Fruit fly (Drosophila melanogaster) whole organism, adult: ENCODE results near the gene CG45603.

Source experiments
- CG11617 ChIP-seq: fragments of 200-800 bp; sonication (Bioruptor generic); optimal IDR thresholded peaks from 2 replicates; lab custom pipeline; 2017; ENCODE audit warnings: mild to moderate bottlenecking, missing biosample characterization, missing genetic modification reagents, missing genetic modification characterization
- CG12768 ChIP-seq: fragments of 200-800 bp; sonication (Bioruptor generic); optimal IDR thresholded peaks from 2 replicates; lab custom pipeline; 2017; ENCODE audit warnings: missing biosample characterization, missing genetic modification characterization, mild to moderate bottlenecking, moderate library complexity, missing genetic modification reagents
- CG14711 ChIP-seq: fragments of 200-800 bp; sonication (Bioruptor generic); optimal IDR thresholded peaks from 2 replicates; lab custom pipeline; 2018; ENCODE audit warnings: missing biosample characterization, mild to moderate bottlenecking, missing genetic modification characterization, moderate library complexity
- CG1620 ChIP-seq: fragments of 200-800 bp; sonication (Bioruptor generic); optimal IDR thresholded peaks from 2 replicates; lab custom pipeline; 2016; ENCODE audit warnings: missing biosample characterization, missing genetic modification characterization
- CG5204 ChIP-seq: fragments of 200-800 bp; sonication (Bioruptor generic); optimal IDR thresholded peaks from 2 replicates; lab custom pipeline; 2016; ENCODE audit warnings: missing biosample characterization, missing genetic modification characterization
- CG7045 ChIP-seq: fragments of 200-800 bp; sonication (Bioruptor generic); optimal IDR thresholded peaks from 2 replicates; lab custom pipeline; 2017; ENCODE audit warnings: missing biosample characterization, mild to moderate bottlenecking, missing genetic modification characterization
- CG7101 ChIP-seq: fragments of 200-800 bp; sonication (Bioruptor generic); optimal IDR thresholded peaks from 2 replicates; lab custom pipeline; 2018; ENCODE audit warnings: missing biosample characterization, mild to moderate bottlenecking, missing genetic modification characterization, moderate library complexity
- Clk ChIP-seq: fragments of 200-800 bp; sonication (Bioruptor generic); optimal IDR thresholded peaks from 2 replicates; lab custom pipeline; 2017; ENCODE audit warnings: missing biosample characterization, missing genetic modification characterization
- Crg-1 ChIP-seq: fragments of 200-800 bp; sonication (Bioruptor generic); optimal IDR thresholded peaks from 2 replicates; lab custom pipeline; 2016; ENCODE audit warnings: missing biosample characterization, missing genetic modification characterization
- Hr96 ChIP-seq: fragments of 200-800 bp; sonication (Bioruptor generic); optimal IDR thresholded peaks from 2 replicates; lab custom pipeline; 2016; ENCODE audit warnings: missing biosample characterization, missing genetic modification characterization
- Mnt ChIP-seq: fragments of 200-800 bp; sonication (Bioruptor generic); optimal IDR thresholded peaks from 2 replicates; lab custom pipeline; 2016; ENCODE audit warnings: missing biosample characterization, mild to moderate bottlenecking, missing genetic modification characterization
- bab1 ChIP-seq: fragments of 200-800 bp; sonication (Bioruptor generic); optimal IDR thresholded peaks from 3 replicates; lab custom pipeline; 2019; ENCODE audit warnings: missing biosample characterization, mild to moderate bottlenecking, missing genetic modification characterization, moderate library complexity
- cic ChIP-seq: fragments of 200-800 bp; sonication (Bioruptor generic); optimal IDR thresholded peaks from 2 replicates; lab custom pipeline; 2017; ENCODE audit warnings: missing biosample characterization, mild to moderate bottlenecking, missing genetic modification characterization, moderate library complexity
- cnc ChIP-seq, 2 experiments: fragments of >200 bp; optimal IDR thresholded peaks; 2 replicates each; lab custom pipeline; 2017
- kay ChIP-seq: fragments of 200-800 bp; sonication (Bioruptor generic); peaks from one replicate; lab custom pipeline; 2016; ENCODE audit warnings: missing biosample characterization, missing genetic modification characterization, borderline replicate concordance
- ovo ChIP-seq: fragments of 200-800 bp; sonication (Bioruptor generic); optimal IDR thresholded peaks from 2 replicates; lab custom pipeline; 2016; ENCODE audit warnings: missing biosample characterization, missing genetic modification characterization
- pad ChIP-seq: fragments of 200-800 bp; sonication (Bioruptor generic); optimal IDR thresholded peaks from 3 replicates; lab custom pipeline; 2017; ENCODE audit warnings: missing biosample characterization, missing genetic modification characterization, mild to moderate bottlenecking, moderate library complexity, missing genetic modification reagents
- tj ChIP-seq: fragments of 200-800 bp; sonication (Bioruptor generic); optimal IDR thresholded peaks from 3 replicates; lab custom pipeline; 2017; ENCODE audit warnings: missing biosample characterization, mild to moderate bottlenecking, missing genetic modification characterization, moderate library complexity
- toe ChIP-seq: fragments of 200-800 bp; sonication (Bioruptor generic); optimal IDR thresholded peaks from 2 replicates; lab custom pipeline; 2016; ENCODE audit warnings: missing biosample characterization, missing genetic modification characterization

CG45603 gene

DNA sequence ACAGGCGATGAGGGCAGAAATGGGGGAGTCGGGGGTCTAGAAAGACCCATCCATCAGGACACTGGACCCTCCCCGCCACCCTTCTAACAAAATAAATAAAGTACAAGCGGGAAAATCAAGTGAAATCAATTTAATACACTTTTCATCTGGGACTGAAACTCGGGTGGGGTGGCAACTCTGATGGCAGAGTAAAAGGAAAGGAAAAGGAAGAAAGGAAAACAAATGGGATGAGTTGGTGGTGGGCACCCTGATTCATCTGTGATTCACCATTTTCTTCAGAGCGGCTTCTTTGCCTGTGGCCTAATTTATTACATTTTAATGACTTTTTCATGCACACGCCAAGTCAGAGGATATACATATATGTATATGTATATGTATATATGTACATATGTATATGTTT lies 15.0 kb upstream of the CG45603 start:
- TF ChIP-seq Hr96 (GFP tag; lab: Kevin White, UChicago) (no peak), ovo (no peak), kay (GFP tag; lab: Kevin White, UChicago) (no peak), tj (GFP tag; lab: Kevin White, UChicago) (no peak), pad (GFP tag; lab: Kevin White, UChicago) (no peak), CG7045 (GFP tag; lab: Kevin White, UChicago) (no peak), bab1 (no peak), CG7101 (tag; lab: Kevin White, UChicago) (no peak), Crg-1 (GFP tag; lab: Kevin White, UChicago) (no peak)

DNA sequence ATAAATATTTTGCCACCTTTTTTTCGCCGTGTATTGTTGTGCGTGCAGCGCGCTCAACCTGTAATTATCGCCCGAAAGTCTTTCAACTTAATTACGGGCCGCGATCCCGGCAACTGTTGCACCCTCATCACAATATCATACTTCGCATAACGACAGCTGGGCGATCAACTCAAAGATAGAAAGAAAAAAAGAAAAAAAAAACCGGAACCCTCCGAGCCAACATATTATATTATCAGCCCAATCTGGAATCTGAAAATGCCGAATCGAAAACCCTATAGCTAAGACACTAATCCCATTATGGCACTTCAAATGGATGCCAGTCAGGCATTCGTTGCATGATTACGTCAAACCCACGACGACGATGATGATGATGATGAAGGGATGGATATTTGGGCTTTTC lies 13.6 kb upstream of the CG45603 start:
- TF ChIP-seq kay (GFP tag; lab: Kevin White, UChicago) (no peak), CG14711 (tag; lab: Kevin White, UChicago) (no peak), Clk (GFP tag; lab: Kevin White, UChicago) (no peak)

DNA sequence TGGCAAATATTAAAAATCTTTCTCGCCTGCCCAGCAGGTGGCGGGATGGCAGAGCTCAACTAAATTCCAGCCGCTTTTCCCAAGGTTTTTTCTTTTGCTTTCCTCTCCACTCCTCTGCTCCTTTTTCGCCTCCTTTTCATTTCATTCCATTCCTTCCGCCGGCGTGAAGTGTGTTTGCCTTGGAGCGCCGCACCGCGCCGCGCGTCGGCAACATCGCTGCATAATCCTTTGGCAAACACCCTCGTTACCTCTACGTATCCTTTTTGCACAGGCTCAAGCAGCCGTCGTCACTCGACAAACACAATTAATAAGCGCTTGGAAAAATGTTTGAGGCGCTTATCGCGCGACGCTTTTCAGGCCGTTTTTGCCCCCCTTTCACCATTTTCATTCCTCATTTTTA lies 8.4 kb upstream of the CG45603 start:
- TF ChIP-seq CG7045 (GFP tag; lab: Kevin White, UChicago) (no peak), CG5204 (GFP tag; lab: Kevin White, UChicago) (no peak)

DNA sequence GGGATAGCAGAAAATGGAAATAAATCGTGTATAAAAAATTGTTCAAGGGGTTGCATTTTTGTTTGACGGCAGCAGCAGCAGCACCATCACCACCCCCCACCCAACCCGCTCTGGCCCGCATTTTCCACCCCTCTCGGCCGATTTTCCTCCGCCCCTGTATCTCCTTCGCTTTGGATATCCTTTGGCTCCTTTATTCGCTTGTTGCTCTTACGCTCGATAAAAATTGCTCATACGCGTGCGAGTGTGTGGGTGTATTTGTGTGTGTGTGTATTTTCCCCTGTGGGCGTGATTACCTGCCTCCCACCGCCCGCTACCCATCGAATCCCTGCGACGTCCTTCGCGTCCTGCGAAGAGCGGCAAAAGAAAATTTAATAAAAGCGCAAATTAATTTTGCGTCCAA lies 6.2 kb upstream of the CG45603 start:
- TF ChIP-seq CG1620 (GFP tag; lab: Kevin White, UChicago) (no peak), cnc (optimal IDR thresholded peaks at IDR 0.05; lab: Kevin White, UChicago) (no peak), kay (GFP tag; lab: Kevin White, UChicago) (no peak), tj (GFP tag; lab: Kevin White, UChicago) (no peak), Crg-1 (GFP tag; lab: Kevin White, UChicago) (no peak), CG7045 (GFP tag; lab: Kevin White, UChicago) (no peak), Hr96 (GFP tag; lab: Kevin White, UChicago) (no peak), bab1 (no peak)

DNA sequence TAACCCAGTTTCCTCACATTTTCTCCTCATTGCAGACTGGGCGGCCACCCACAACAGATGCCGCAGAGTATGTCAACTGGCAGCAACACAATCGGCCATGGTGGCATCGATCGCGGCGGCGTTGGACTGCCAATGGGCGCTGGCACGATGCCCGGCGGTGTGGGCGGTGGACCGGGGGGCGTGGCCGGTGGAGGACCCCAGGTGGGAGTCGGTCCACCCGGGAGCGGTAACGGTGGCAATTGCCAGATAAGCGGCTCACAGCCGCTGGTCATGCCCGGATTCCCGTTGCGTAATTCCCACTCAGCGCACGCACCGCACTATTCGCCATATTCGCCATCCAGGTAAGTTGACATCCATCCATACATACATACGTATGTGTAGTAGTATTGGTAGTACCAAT lies 535 bp upstream of the CG45603 start:
- no peak for TF ChIP-seq CG5204 (GFP tag; lab: Kevin White, UChicago)
- no peak for TF ChIP-seq ovo
- TF ChIP-seq cic (GFP tag; lab: Kevin White, UChicago) = no peak

DNA sequence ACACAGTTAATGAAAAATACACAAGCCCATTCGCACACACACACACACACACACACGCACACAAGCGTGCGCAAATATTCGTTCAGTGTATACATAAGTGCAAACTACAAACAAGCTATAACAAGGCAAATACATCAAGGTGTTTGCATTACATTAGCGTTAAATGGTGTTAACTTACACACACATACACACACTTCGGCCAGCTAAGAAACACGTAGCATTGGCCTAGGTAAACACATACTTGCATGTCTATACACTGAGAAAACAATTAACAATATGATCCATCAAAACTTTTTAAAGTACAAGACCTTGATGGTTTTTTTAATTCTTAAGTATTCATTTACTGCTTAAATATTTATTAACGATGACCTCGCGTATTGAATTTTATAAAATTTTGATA lies 2.2 kb downstream of the CG45603 start:
- no peak for TF ChIP-seq Hr96 (GFP tag; lab: Kevin White, UChicago)
- no peak for TF ChIP-seq CG12768 (GFP tag; lab: Kevin White, UChicago)
- TF ChIP-seq Crg-1 (GFP tag; lab: Kevin White, UChicago) = no peak
- no peak for TF ChIP-seq CG11617
- no peak for TF ChIP-seq cnc (optimal IDR thresholded peaks at IDR 0.05; lab: Kevin White, UChicago)
- TF ChIP-seq ovo = no peak

DNA sequence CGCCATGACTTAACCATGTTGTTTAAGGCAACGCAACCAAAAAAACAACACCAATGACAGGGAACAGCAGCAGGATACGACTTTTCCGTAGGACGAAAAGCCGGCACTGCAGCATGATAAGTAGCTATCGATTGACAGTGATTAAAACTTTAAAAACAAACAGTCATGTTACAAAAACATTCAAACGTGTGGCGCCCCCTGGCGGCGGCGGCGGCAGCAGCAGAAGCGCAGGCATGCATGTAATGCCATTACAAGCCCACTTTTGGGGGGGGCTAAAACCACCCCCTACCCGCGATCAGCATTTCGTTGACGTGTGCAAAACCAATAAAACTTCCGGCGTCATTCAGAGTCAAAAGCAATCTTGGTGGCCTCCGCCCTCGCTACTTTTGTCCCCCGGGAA lies 18.0 kb downstream of the CG45603 start:
- TF ChIP-seq pad (GFP tag; lab: Kevin White, UChicago) (no peak), cnc (optimal IDR thresholded peaks at IDR 0.05; lab: Kevin White, UChicago) (no peak), CG7045 (GFP tag; lab: Kevin White, UChicago) (no peak), bab1 (no peak), kay (GFP tag; lab: Kevin White, UChicago) (no peak), CG14711 (tag; lab: Kevin White, UChicago) (no peak), Crg-1 (GFP tag; lab: Kevin White, UChicago) (no peak), Hr96 (GFP tag; lab: Kevin White, UChicago) (no peak), Clk (GFP tag; lab: Kevin White, UChicago) (no peak), Mnt (GFP tag; lab: Kevin White, UChicago) (no peak), ovo (no peak)

DNA sequence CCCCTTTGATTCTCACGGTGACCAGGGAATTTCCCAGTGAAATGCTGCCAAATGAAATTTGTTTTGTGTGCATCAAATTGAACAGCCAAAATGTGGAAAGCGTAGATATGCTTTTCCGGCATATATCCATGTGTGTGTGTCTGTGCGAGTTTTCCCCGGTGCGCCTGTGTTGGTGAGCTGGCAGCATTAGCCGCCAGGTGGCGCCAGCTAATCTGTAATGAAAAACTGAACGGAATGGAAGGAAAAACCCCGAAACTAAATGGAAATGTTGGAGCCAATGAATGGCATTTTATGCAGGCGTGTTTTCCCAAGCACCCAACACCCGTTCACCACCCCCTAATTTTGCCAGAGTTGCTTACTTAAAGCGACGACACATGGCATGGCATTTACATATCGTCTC lies 32.1 kb downstream of the CG45603 start:
- TF ChIP-seq ovo (no peak), cic (GFP tag; lab: Kevin White, UChicago) (no peak), bab1 (no peak), pad (GFP tag; lab: Kevin White, UChicago) (no peak), toe (no peak), Mnt (GFP tag; lab: Kevin White, UChicago) (no peak), tj (GFP tag; lab: Kevin White, UChicago) (no peak), CG14711 (tag; lab: Kevin White, UChicago) (no peak), Clk (GFP tag; lab: Kevin White, UChicago) (no peak), kay (GFP tag; lab: Kevin White, UChicago) (no peak), CG1620 (GFP tag; lab: Kevin White, UChicago) (no peak), CG7045 (GFP tag; lab: Kevin White, UChicago) (no peak), cnc (optimal IDR thresholded peaks at IDR 0.05; lab: Kevin White, UChicago) (no peak), CG7101 (tag; lab: Kevin White, UChicago) (no peak)
